Worm (Caenorhabditis elegans) whole organism, L4/young adult: ENCODE measurements around the gene hlh-30.

ENCODE experiments used
- dao-5 ChIP-seq: sonication (generic microtip); optimal IDR thresholded peaks from 2 replicates; lab custom pipeline; 2016; ENCODE audit warnings: missing genotype, missing genetic modification characterization, moderate library complexity, missing compliant biosample characterization
- him-1 ChIP-seq: sonication (generic microtip); optimal IDR thresholded peaks from 2 replicates; lab custom pipeline; 2016; ENCODE audit warnings: missing genotype, missing genetic modification reagents, missing genetic modification characterization, missing compliant biosample characterization

DNA sequence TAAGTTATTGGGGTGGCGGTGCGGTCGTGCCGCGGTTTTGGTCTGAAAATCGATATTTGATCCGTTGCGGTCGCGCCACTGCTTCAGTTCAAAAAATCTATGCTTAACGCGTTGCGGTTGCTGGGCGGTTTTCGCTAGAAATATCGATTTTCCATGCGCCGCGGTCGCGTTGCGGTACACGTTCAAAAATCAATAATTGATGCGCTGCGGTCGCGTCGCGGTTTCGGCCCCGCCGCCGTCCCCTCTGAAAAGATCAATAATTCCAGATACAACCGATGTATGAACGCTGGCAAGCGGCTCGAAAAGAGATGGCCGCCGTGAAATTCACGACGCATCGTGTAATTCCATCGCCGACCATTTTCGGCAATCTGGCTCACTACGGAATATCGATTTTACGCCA, 6.3 kb upstream of the hlh-30 start:
- TF ChIP-seq dao-5 (tag; lab: Kevin White, UChicago) (no peak), him-1 (tag; lab: Kevin White, UChicago) (no peak)
